Fruit fly (Drosophila melanogaster): ENCODE measurements around the gene Vps15.

The Vps15 gene

dm6 chr3R:9250868-9251267, 5.2 kb upstream of the Vps15 start (continued):
- peak; percentile 36; the same call in 1 of the 3 replicates for TF ChIP-seq gce (GFP tag; IDR thresholded peaks at IDR 0.05)
- peak; percentile 46 for TF ChIP-seq CG10979 (tag; optimal IDR thresholded peaks at IDR 0.05)
- peak; percentile 53 for TF ChIP-seq row (GFP tag; IDR thresholded peaks at IDR 0.05)
- TF ChIP-seq Neu2 (GFP tag; optimal IDR thresholded peaks at IDR 0.05; ENCODE audit: borderline replicate concordance), result no peak
- TF ChIP-seq CG15011 (GFP tag; optimal IDR thresholded peaks at IDR 0.05), result no peak
- no peak for TF ChIP-seq CG18764 (GFP tag; optimal IDR thresholded peaks at IDR 0.05)
- TF ChIP-seq Xrp1 (GFP tag; IDR thresholded peaks at IDR 0.05), result peak; percentile 66
- 0 out of 2 replicates have a peak, but pooled peaks have one; percentile 14 for TF ChIP-seq CG9215 (GFP tag; IDR thresholded peaks at IDR 0.05)
- peak; percentile 35 for TF ChIP-seq CG30431 (GFP tag; optimal IDR thresholded peaks at IDR 0.05)
- 0 out of 3 replicates have a peak, but pooled peaks have one; percentile 33 for TF ChIP-seq dysf (GFP tag; IDR thresholded peaks at IDR 0.05)
- peak; percentile 46 for TF ChIP-seq CG17359 (tag; optimal IDR thresholded peaks at IDR 0.05)
- TF ChIP-seq CG18262 (tag; optimal IDR thresholded peaks at IDR 0.05), result peak; percentile 34
- TF ChIP-seq lmd (GFP tag; IDR thresholded peaks at IDR 0.05), result peak; percentile 39
- TF ChIP-seq Chrac-16 (GFP tag; optimal IDR thresholded peaks at IDR 0.05), result peak; percentile 18
- peak; percentile 45 for TF ChIP-seq CG2712 (tag; optimal IDR thresholded peaks at IDR 0.05)
- TF ChIP-seq CG4820 (GFP tag; optimal IDR thresholded peaks at IDR 0.05), result peak; percentile 22
- no peak for TF ChIP-seq Hmx (GFP tag; optimal IDR thresholded peaks at IDR 0.05)
- no peak for TF ChIP-seq Dfd (GFP tag; optimal IDR thresholded peaks at IDR 0.05)
- TF ChIP-seq ranshi (GFP tag; IDR thresholded peaks at IDR 0.05), result peak; percentile 42; the same call in 1 of the 2 replicates
- peak; percentile 51 for TF ChIP-seq dmrt11E (tag; optimal IDR thresholded peaks at IDR 0.05)
- TF ChIP-seq croc (GFP tag; conservative IDR thresholded peaks at IDR 0.05), result no peak; the same call in 2 of the 3 replicates
- 0 out of 2 replicates have a peak, but pooled peaks have one; percentile 45 for TF ChIP-seq CG4730 (GFP tag; IDR thresholded peaks at IDR 0.05)
- TF ChIP-seq trem (tag; optimal IDR thresholded peaks at IDR 0.05), result peak; percentile 6
- peak; percentile 78 for TF ChIP-seq sens (GFP tag)
- TF ChIP-seq kay (GFP tag; optimal IDR thresholded peaks at IDR 0.05), result no peak
- TF ChIP-seq zfh1 (GFP tag; IDR thresholded peaks at IDR 0.05), result 0 out of 3 replicates have a peak, but pooled peaks have one; percentile 61
- TF ChIP-seq CG1603 (tag; optimal IDR thresholded peaks at IDR 0.05), result peak; percentile 54
- TF ChIP-seq Awh (GFP tag; IDR thresholded peaks at IDR 0.05), result 0 out of 2 replicates have a peak, but pooled peaks have one; percentile 45
- TF ChIP-seq prd (optimal IDR thresholded peaks at IDR 0.05), result no peak
- TF ChIP-seq prd (GFP tag; IDR thresholded peaks at IDR 0.05), result peak; percentile 66
- peak; percentile 51 for TF ChIP-seq Sox102F (GFP tag; optimal IDR thresholded peaks at IDR 0.05)
- peak; percentile 70 for TF ChIP-seq CG17328 (GFP tag; IDR thresholded peaks at IDR 0.05)
- no peak for TF ChIP-seq ssp (GFP tag; IDR thresholded peaks at IDR 0.05)
- TF ChIP-seq Xbp1 (GFP tag; optimal IDR thresholded peaks at IDR 0.05), result peak; percentile 33
- TF ChIP-seq CG10654 (GFP tag; optimal IDR thresholded peaks at IDR 0.05), result peak; percentile 0
- TF ChIP-seq CG31441 (GFP tag; IDR thresholded peaks at IDR 0.05), result 0 out of 2 replicates have a peak, but pooled peaks have one; percentile 36
- TF ChIP-seq CG17829 (tag; optimal IDR thresholded peaks at IDR 0.05), result peak; percentile 39
- TF ChIP-seq vvl (GFP tag; IDR thresholded peaks at IDR 0.05), result peak; percentile 52
- TF ChIP-seq ase (GFP tag; IDR thresholded peaks at IDR 0.05), result no peak
- peak; percentile 57; the same call in 1 of the 2 replicates for TF ChIP-seq HLH3B (GFP tag; IDR thresholded peaks at IDR 0.05)
- TF ChIP-seq CG10431 (GFP tag; optimal IDR thresholded peaks at IDR 0.05), result no peak
- TF ChIP-seq CG32532 (GFP tag; IDR thresholded peaks at IDR 0.05), result 0 out of 2 replicates have a peak, but pooled peaks have one; percentile 20
- peak; percentile 27 for TF ChIP-seq CG2875 (GFP tag; optimal IDR thresholded peaks at IDR 0.05)
- no peak for TF ChIP-seq Trl (optimal IDR thresholded peaks at IDR 0.05)
- TF ChIP-seq Trl (GFP tag; optimal IDR thresholded peaks at IDR 0.05), result no peak
- peak; percentile 31 for TF ChIP-seq phol (tag; optimal IDR thresholded peaks at IDR 0.05)
- no peak for TF ChIP-seq CG8765 (GFP tag; IDR thresholded peaks at IDR 0.05)
- peak; percentile 8 for TF ChIP-seq pnt (GFP tag; optimal IDR thresholded peaks at IDR 0.05)
- no peak for TF ChIP-seq lov (optimal IDR thresholded peaks at IDR 0.05)
- TF ChIP-seq lov (GFP tag; IDR thresholded peaks at IDR 0.05), result peak; percentile 51; the same call in 1 of the 3 replicates
- 0 out of 2 replicates have a peak, but pooled peaks have one; percentile 11 for TF ChIP-seq CG4360 (GFP tag; IDR thresholded peaks at IDR 0.05)
- no peak for TF ChIP-seq repo (GFP tag; optimal IDR thresholded peaks at IDR 0.05)

Data from whole organism, embryonic.